Worm (Caenorhabditis elegans): Measurements from ENCODE around the gene Y50D4A.1.

- TF ChIP-seq elt-3 (tag; optimal IDR thresholded peaks at IDR 0.05) (no peak), skn-1 (tag; optimal IDR thresholded peaks at IDR 0.05) (no peak), snpc-4 (tag; optimal IDR thresholded peaks at IDR 0.05) (no peak), ceh-82 (tag; optimal IDR thresholded peaks at IDR 0.05) (no peak), unc-39 (tag; optimal IDR thresholded peaks at IDR 0.05) (no peak), dmd-4 (tag; optimal IDR thresholded peaks at IDR 0.05) (no peak), fos-1 (tag; optimal IDR thresholded peaks at IDR 0.05) (no peak), F13H6.1 (tag; optimal IDR thresholded peaks at IDR 0.05) (no peak)
These were observed 28.8 kb downstream of the Y50D4A.1 start for ce11 chrV:1236333-1237068.

Measured in whole organism, L2 larva.